Fruit fly (Drosophila melanogaster) whole organism, embryonic: ENCODE results near the gene betaTub65B.

ENCODE experiments used
- Adf1 ChIP-seq: fragments of 200-800 bp; sonication (Bioruptor generic); IDR thresholded peaks from 2 replicates; pipeline ENCODE4 v1.3.6; 2022; ENCODE audit warnings: missing biosample characterization, missing genetic modification characterization
- Atf-2 ChIP-seq: fragments of 200-800 bp; sonication (Bioruptor generic); optimal IDR thresholded peaks from 2 replicates; lab custom pipeline; 2016; ENCODE audit warnings: missing biosample characterization, missing genetic modification characterization
- BtbVII ChIP-seq: fragments of 200-800 bp; sonication (Bioruptor generic); optimal IDR thresholded peaks from 3 replicates; lab custom pipeline; 2017; ENCODE audit warnings: missing biosample characterization, mild to moderate bottlenecking, missing genetic modification characterization
- C15 ChIP-seq: fragments of 200-800 bp; sonication (Bioruptor generic); IDR thresholded peaks from 3 replicates; pipeline ENCODE4 v1.3.6; 2022; ENCODE audit warnings: missing biosample characterization, missing genetic modification characterization
- CG12391 ChIP-seq: fragments of 200-800 bp; sonication (Bioruptor generic); optimal IDR thresholded peaks from 3 replicates; lab custom pipeline; 2018; ENCODE audit warnings: missing biosample characterization, mild to moderate bottlenecking, missing genetic modification characterization, moderate library complexity
- CG12769 ChIP-seq: fragments of 200-800 bp; sonication (Bioruptor generic); optimal IDR thresholded peaks from 2 replicates; lab custom pipeline; 2019; ENCODE audit warnings: missing biosample characterization, mild to moderate bottlenecking, missing genetic modification characterization, moderate library complexity
- CG14667 ChIP-seq: fragments of 200-800 bp; sonication (Bioruptor generic); IDR thresholded peaks from 2 replicates; pipeline ENCODE4 v1.3.6; 2022; ENCODE audit warnings: missing biosample characterization, missing genetic modification characterization
- CG16863 ChIP-seq: fragments of 200-800 bp; sonication (Bioruptor generic); optimal IDR thresholded peaks from 3 replicates; lab custom pipeline; 2016; ENCODE audit warnings: missing biosample characterization, missing genetic modification characterization
- CG17359 ChIP-seq: fragments of 200-800 bp; sonication (Bioruptor generic); optimal IDR thresholded peaks from 3 replicates; lab custom pipeline; 2018; ENCODE audit warnings: missing biosample characterization, mild to moderate bottlenecking, missing genetic modification characterization, moderate library complexity
- CG17385 ChIP-seq: fragments of 200-800 bp; sonication (Bioruptor generic); optimal IDR thresholded peaks from 3 replicates; lab custom pipeline; 2018; ENCODE audit warnings: missing biosample characterization, mild to moderate bottlenecking, missing genetic modification characterization
- CG17612 ChIP-seq: fragments of 200-800 bp; sonication (Bioruptor generic); IDR thresholded peaks from 2 replicates; pipeline ENCODE4 v1.3.6; 2022; ENCODE audit warnings: missing biosample characterization, missing genetic modification characterization
- CG18011 ChIP-seq: fragments of 200-800 bp; sonication (Bioruptor generic); optimal IDR thresholded peaks from 2 replicates; lab custom pipeline; 2017; ENCODE audit warnings: missing biosample characterization, missing genetic modification characterization, mild to moderate bottlenecking, moderate library complexity, missing genotype
- CG18262 ChIP-seq: fragments of 200-800 bp; optimal IDR thresholded peaks from 3 replicates; lab custom pipeline; 2019; ENCODE audit warnings: missing biosample characterization, mild to moderate bottlenecking, missing genetic modification characterization, moderate library complexity
- CG2712 ChIP-seq: fragments of 200-800 bp; optimal IDR thresholded peaks from 3 replicates; lab custom pipeline; 2019; ENCODE audit warnings: missing biosample characterization, mild to moderate bottlenecking, missing genetic modification characterization, moderate library complexity
- CG4730 ChIP-seq: fragments of 200-800 bp; sonication (Bioruptor generic); IDR thresholded peaks from 2 replicates; pipeline ENCODE4 v1.3.6; 2022; ENCODE audit warnings: missing biosample characterization, missing genetic modification characterization
- CG5180 ChIP-seq: fragments of 200-800 bp; sonication (Bioruptor generic); optimal IDR thresholded peaks from 3 replicates; lab custom pipeline; 2017; ENCODE audit warnings: missing biosample characterization, missing genetic modification characterization, mild to moderate bottlenecking, moderate library complexity, missing genetic modification reagents
- CG6175 ChIP-seq: fragments of 200-800 bp; sonication (Bioruptor generic); IDR thresholded peaks from 3 replicates; pipeline ENCODE4 v1.3.6; 2022; ENCODE audit warnings: missing biosample characterization, missing genetic modification characterization
- CG6654 ChIP-seq: fragments of 200-800 bp; sonication (Bioruptor generic); optimal IDR thresholded peaks from 2 replicates; lab custom pipeline; 2017; ENCODE audit warnings: missing biosample characterization, mild to moderate bottlenecking, missing genetic modification characterization
- CG7839 ChIP-seq: fragments of 200-800 bp; sonication (Bioruptor generic); optimal IDR thresholded peaks from 3 replicates; lab custom pipeline; 2018; ENCODE audit warnings: missing biosample characterization, mild to moderate bottlenecking, missing genetic modification characterization, moderate library complexity
- CG8290 ChIP-seq, 3 experiments: fragments of 200-800 bp; sonication (Bioruptor generic); optimal IDR thresholded peaks; 2 replicates each; lab custom pipeline; 2016 to 2019; ENCODE audit warnings: missing biosample characterization in 3 of 3, missing genetic modification characterization in 3 of 3, mild to moderate bottlenecking in 2 of 3, moderate library complexity in 1 of 3
- CG9817 ChIP-seq: fragments of 200-800 bp; sonication (Bioruptor generic); optimal IDR thresholded peaks from 2 replicates; lab custom pipeline; 2018; ENCODE audit warnings: missing biosample characterization, mild to moderate bottlenecking, missing genetic modification characterization, moderate library complexity
- Dek ChIP-seq: fragments of 200-800 bp; sonication (Bioruptor generic); optimal IDR thresholded peaks from 3 replicates; lab custom pipeline; 2019; ENCODE audit warnings: missing biosample characterization, mild to moderate bottlenecking, missing genetic modification characterization, moderate library complexity
- Dip2 ChIP-seq: fragments of 200-800 bp; sonication (Bioruptor generic); IDR thresholded peaks from 2 replicates; pipeline ENCODE4 v1.3.6; 2022; ENCODE audit warnings: missing biosample characterization, missing genetic modification characterization
- Ets97D ChIP-seq: fragments of 200-800 bp; sonication (Bioruptor generic); optimal IDR thresholded peaks from 3 replicates; lab custom pipeline; 2016; ENCODE audit warnings: missing biosample characterization, missing genetic modification characterization
- HLH54F ChIP-seq: fragments of 200-800 bp; sonication (Bioruptor generic); optimal IDR thresholded peaks from 3 replicates; lab custom pipeline; 2016; ENCODE audit warnings: missing biosample characterization, missing genetic modification characterization
- Hmr ChIP-seq: fragments of 200-800 bp; sonication (Bioruptor generic); optimal IDR thresholded peaks from 3 replicates; lab custom pipeline; 2017; ENCODE audit warnings: mild to moderate bottlenecking, missing biosample characterization, missing genetic modification reagents, missing genetic modification characterization
- Hmx ChIP-seq: fragments of 200-800 bp; sonication (Bioruptor generic); optimal IDR thresholded peaks from 2 replicates; lab custom pipeline; 2016; ENCODE audit warnings: missing biosample characterization, missing genetic modification characterization
- Oaz ChIP-seq: fragments of 200-800 bp; sonication (Bioruptor generic); IDR thresholded peaks from 2 replicates; pipeline ENCODE4 v1.3.6; 2022; ENCODE audit warnings: missing biosample characterization, missing genetic modification characterization
- Sox100B ChIP-seq: fragments of 200-800 bp; sonication (Bioruptor generic); optimal IDR thresholded peaks from 3 replicates; lab custom pipeline; 2018; ENCODE audit warnings: missing biosample characterization, mild to moderate bottlenecking, missing genetic modification characterization
- Sry-β ChIP-seq: fragments of 200-800 bp; sonication (Bioruptor generic); optimal IDR thresholded peaks from 2 replicates; lab custom pipeline; 2018; ENCODE audit warnings: missing biosample characterization, mild to moderate bottlenecking, missing genetic modification characterization, moderate library complexity
- Xbp1 ChIP-seq: fragments of 200-800 bp; sonication (Bioruptor generic); optimal IDR thresholded peaks from 3 replicates; lab custom pipeline; 2016; ENCODE audit warnings: missing biosample characterization, mild to moderate bottlenecking, missing genetic modification characterization
- ab ChIP-seq: fragments of 200-800 bp; sonication (Bioruptor generic); optimal IDR thresholded peaks from 2 replicates; lab custom pipeline; 2016; ENCODE audit warnings: missing biosample characterization, missing genetic modification characterization
- ap ChIP-seq: fragments of 200-800 bp; sonication (Bioruptor generic); IDR thresholded peaks from 2 replicates; pipeline ENCODE4 v1.3.6; 2022; ENCODE audit warnings: missing biosample characterization, missing genetic modification characterization
- btn ChIP-seq: fragments of 200-800 bp; sonication (Bioruptor generic); optimal IDR thresholded peaks from 2 replicates; lab custom pipeline; 2016; ENCODE audit warnings: missing biosample characterization, missing genetic modification characterization
- corto ChIP-seq: fragments of 200-800 bp; sonication (Bioruptor generic); optimal IDR thresholded peaks from 2 replicates; lab custom pipeline; 2016; ENCODE audit warnings: missing biosample characterization, mild to moderate bottlenecking, missing genetic modification characterization, moderate library complexity
- esg ChIP-seq: fragments of 200-800 bp; sonication (Bioruptor generic); conservative IDR thresholded peaks from 2 replicates; pipeline ENCODE4 v1.3.6; 2022; ENCODE audit warnings: missing biosample characterization, missing genetic modification characterization
- hbn ChIP-seq: fragments of 200-800 bp; sonication (Bioruptor generic); IDR thresholded peaks from 2 replicates; pipeline ENCODE4 v1.3.6; 2022; ENCODE audit warnings: missing biosample characterization, missing genetic modification characterization; ENCODE audit not compliant: partially characterized antibody
- jigr1 ChIP-seq: fragments of 200-800 bp; sonication (Bioruptor generic); IDR thresholded peaks from 3 replicates; pipeline ENCODE4 v1.3.6; 2022; ENCODE audit warnings: missing biosample characterization, missing genetic modification characterization
- ken ChIP-seq: fragments of 200-800 bp; sonication (Bioruptor generic); IDR thresholded peaks from 3 replicates; pipeline ENCODE4 v1.3.6; 2022; ENCODE audit warnings: missing biosample characterization, missing genetic modification characterization
- lab ChIP-seq: fragments of 200-800 bp; sonication (Bioruptor generic); optimal IDR thresholded peaks from 3 replicates; lab custom pipeline; 2017; ENCODE audit warnings: missing biosample characterization, missing genetic modification characterization, mild to moderate bottlenecking, moderate library complexity, missing genetic modification reagents
- lmd ChIP-seq: fragments of 200-800 bp; sonication (Bioruptor generic); IDR thresholded peaks from 2 replicates; pipeline ENCODE4 v1.3.6; 2022; ENCODE audit warnings: missing biosample characterization, missing genetic modification characterization
- odd ChIP-seq: fragments of 200-800 bp; sonication (Bioruptor generic); optimal IDR thresholded peaks from 2 replicates; lab custom pipeline; 2017; ENCODE audit warnings: missing biosample characterization, mild to moderate bottlenecking, missing genetic modification characterization
- peb ChIP-seq: fragments of 200-800 bp; sonication (Bioruptor generic); IDR thresholded peaks from 2 replicates; pipeline ENCODE4 v1.3.6; 2022; ENCODE audit warnings: missing biosample characterization, missing genetic modification characterization
- pros ChIP-seq: fragments of 200-800 bp; sonication (Bioruptor generic); optimal IDR thresholded peaks from 3 replicates; lab custom pipeline; 2019; ENCODE audit warnings: missing biosample characterization, mild to moderate bottlenecking, missing genetic modification characterization, moderate library complexity
- sens ChIP-seq: fragments of 200-800 bp; sonication (Bioruptor generic); peaks from one replicate; lab custom pipeline; 2016; ENCODE audit warnings: missing biosample characterization, missing genetic modification characterization
- stwl ChIP-seq: fragments of 200-800 bp; sonication (Bioruptor generic); optimal IDR thresholded peaks from 3 replicates; lab custom pipeline; 2018; ENCODE audit warnings: missing biosample characterization, mild to moderate bottlenecking, missing genetic modification characterization, moderate library complexity
- unc-4 ChIP-seq: fragments of 200-800 bp; sonication (Bioruptor generic); IDR thresholded peaks from 2 replicates; pipeline ENCODE4 v1.3.6; 2022; ENCODE audit warnings: missing biosample characterization, missing genetic modification characterization; ENCODE audit not compliant: partially characterized antibody
- wek ChIP-seq: fragments of 200-800 bp; sonication (Bioruptor generic); optimal IDR thresholded peaks from 3 replicates; lab custom pipeline; 2018; ENCODE audit warnings: missing biosample characterization, mild to moderate bottlenecking, missing genetic modification characterization, moderate library complexity
- yki ChIP-seq: fragments of >200 bp; optimal IDR thresholded peaks from 3 replicates; lab custom pipeline; 2018
- zfh1 ChIP-seq: fragments of 200-800 bp; sonication (Bioruptor generic); IDR thresholded peaks from 3 replicates; pipeline ENCODE4 v1.3.6; 2022; ENCODE audit warnings: missing biosample characterization, missing genetic modification characterization
- zfh2 ChIP-seq: fragments of 200-800 bp; sonication (Bioruptor generic); optimal IDR thresholded peaks from 2 replicates; lab custom pipeline; 2016; ENCODE audit warnings: missing biosample characterization, missing genetic modification characterization

Gene betaTub65B

DNA sequence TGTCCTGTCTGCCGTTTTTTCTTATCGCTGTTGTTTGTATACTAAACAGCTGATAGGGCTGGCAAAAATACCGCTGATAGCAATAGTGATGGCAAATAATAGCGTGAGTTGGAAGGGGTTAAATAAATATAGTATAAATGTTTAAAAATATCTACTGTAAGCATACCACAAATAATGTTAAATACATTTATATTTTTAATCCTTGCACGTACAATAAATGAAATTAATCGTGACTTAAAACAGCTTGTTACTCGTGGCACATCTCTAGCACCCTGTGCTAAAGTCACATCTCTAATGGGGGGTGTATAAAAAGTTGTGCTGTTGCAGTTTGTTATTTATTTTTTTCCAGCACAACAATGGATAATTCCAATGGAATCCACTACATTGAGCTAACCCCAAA is 42.1 kb upstream of the betaTub65B start, which contains the start of the genes CG10147 and Bulli (continued):
- peak; percentile 88 for TF ChIP-seq odd (GFP tag; lab: Kevin White, UChicago)
- TF ChIP-seq Sry-β (GFP tag; lab: Kevin White, UChicago): peak; percentile 74
- peak; percentile 95 for TF ChIP-seq ap (GFP tag; lab: Robert Waterston, UW)
- TF ChIP-seq CG17359 (tag; lab: Kevin White, UChicago): peak; percentile 97
- no peak for TF ChIP-seq yki
- peak; percentile 94 for TF ChIP-seq CG17612
- peak; percentile 99 for TF ChIP-seq Xbp1
- peak; percentile 97 for TF ChIP-seq HLH54F (GFP tag; lab: Kevin White, UChicago)
- TF ChIP-seq CG18011: peak; percentile 87
- TF ChIP-seq CG12769 (tag; lab: Kevin White, UChicago): peak; percentile 98
- TF ChIP-seq sens (GFP tag; lab: Kevin White, UChicago): peak; percentile 99
- peak; percentile 97 for TF ChIP-seq CG18262 (tag; lab: Kevin White, UChicago)
- TF ChIP-seq zfh2: peak; percentile 94
- TF ChIP-seq CG17385 (GFP tag; lab: Kevin White, UChicago): peak; percentile 89
- peak; percentile 89 for TF ChIP-seq Atf-2 (GFP tag; lab: Kevin White, UChicago)
- TF ChIP-seq btn: peak; percentile 54
- TF ChIP-seq pros (GFP tag; lab: Kevin White, UChicago): peak; percentile 39
- peak; percentile 98 for TF ChIP-seq esg
- TF ChIP-seq corto (GFP tag; lab: Kevin White, UChicago): peak; percentile 88
- TF ChIP-seq Dip2: peak; percentile 73
- peak; percentile 94 for TF ChIP-seq Oaz (GFP tag; lab: Robert Waterston, UW)
- peak; percentile 94 for TF ChIP-seq Hmr (GFP tag; lab: Kevin White, UChicago)
- peak; percentile 99 for TF ChIP-seq CG8290 (GFP tag; optimal IDR thresholded peaks at IDR 0.05; lab: Kevin White, UChicago)
- peak; percentile 93 to 96 for TF ChIP-seq CG8290 (tag; optimal IDR thresholded peaks at IDR 0.05; lab: Kevin White, UChicago)
- peak; percentile 92 for TF ChIP-seq CG16863 (GFP tag; lab: Kevin White, UChicago)
- peak; percentile 98 for TF ChIP-seq CG4730
- TF ChIP-seq CG6654 (GFP tag; lab: Kevin White, UChicago): peak; percentile 84
- TF ChIP-seq jigr1: peak; percentile 96
- peak; percentile 97 for TF ChIP-seq peb
- TF ChIP-seq Ets97D (GFP tag; lab: Kevin White, UChicago): peak; percentile 91
- peak; percentile 97 for TF ChIP-seq CG9817 (tag; lab: Kevin White, UChicago)
- TF ChIP-seq CG6175 (GFP tag; lab: Robert Waterston, UW): peak; percentile 97
- peak; percentile 83 for TF ChIP-seq Adf1 (GFP tag; lab: Robert Waterston, UW)
- TF ChIP-seq CG12391: peak; percentile 99
- peak; percentile 94 for TF ChIP-seq Dek
- peak; percentile 94 for TF ChIP-seq C15
- peak; percentile 78 for TF ChIP-seq CG5180 (GFP tag; lab: Kevin White, UChicago)
- peak; percentile 92 for TF ChIP-seq Hmx
- TF ChIP-seq hbn (GFP tag; lab: Robert Waterston, UW): peak; percentile 94
- peak; percentile 98 for TF ChIP-seq CG14667
- peak; percentile 98 for TF ChIP-seq zfh1 (GFP tag; lab: Robert Waterston, UW)
- peak; percentile 99 for TF ChIP-seq lmd (GFP tag; lab: Robert Waterston, UW)
- TF ChIP-seq unc-4 (GFP tag; lab: Robert Waterston, UW): peak; percentile 93
- peak; percentile 91 for TF ChIP-seq BtbVII
- TF ChIP-seq stwl: peak; percentile 91
- TF ChIP-seq lab: peak; percentile 97
- TF ChIP-seq CG7839 (tag; lab: Kevin White, UChicago): peak; percentile 97
- TF ChIP-seq wek (GFP tag; lab: Kevin White, UChicago): peak; percentile 34
- peak; percentile 91 for TF ChIP-seq Sox100B (GFP tag; lab: Kevin White, UChicago)
- TF ChIP-seq CG2712: peak; percentile 99
- peak; percentile 92 for TF ChIP-seq ab (GFP tag; lab: Kevin White, UChicago)
- TF ChIP-seq ken (GFP tag; lab: Robert Waterston, UW): peak; percentile 98
